Worm (Caenorhabditis elegans): Measurements from ENCODE around the gene C54D10.10.

The C54D10.10 gene

DNA sequence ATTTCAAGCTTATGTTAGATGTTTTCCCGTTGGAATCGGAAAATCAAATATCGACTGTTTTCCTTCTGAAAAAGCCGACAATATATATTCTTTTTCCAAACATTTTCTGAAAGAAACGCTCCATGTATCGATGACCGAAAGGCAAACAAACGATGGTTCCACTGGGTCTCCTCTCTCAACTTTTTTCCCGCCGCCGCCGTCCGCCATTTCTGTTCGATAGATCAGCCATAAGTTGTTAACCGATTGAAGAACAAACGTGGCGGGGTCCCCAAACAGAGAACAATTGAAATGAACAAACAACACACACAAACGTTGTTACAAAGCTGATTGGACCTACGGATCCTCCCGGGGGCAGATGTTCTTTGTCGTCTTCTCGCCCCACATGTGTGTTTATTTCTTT, 16.9 kb upstream of the C54D10.10 start:
- no peak for TF ChIP-seq ztf-1 (GFP tag; conservative IDR thresholded peaks at IDR 0.05)
- no peak for TF ChIP-seq fos-1 (tag; optimal IDR thresholded peaks at IDR 0.05)
- TF ChIP-seq lin-11 (tag; optimal IDR thresholded peaks at IDR 0.05), result no peak
- peak; percentile 45 for TF ChIP-seq sma-9 (GFP tag; optimal IDR thresholded peaks at IDR 0.05)
- no peak for TF ChIP-seq sma-9 (tag; optimal IDR thresholded peaks at IDR 0.05)
- TF ChIP-seq ZK546.5 (tag; optimal IDR thresholded peaks at IDR 0.05), result no peak
- TF ChIP-seq nhr-10 (tag; optimal IDR thresholded peaks at IDR 0.05), result no peak
- no peak for TF ChIP-seq unc-62 (GFP tag; optimal IDR thresholded peaks at IDR 0.05)
- no peak for TF ChIP-seq zag-1 (tag; optimal IDR thresholded peaks at IDR 0.05)
- no peak for TF ChIP-seq nhr-11 (tag; optimal IDR thresholded peaks at IDR 0.05)
- peak; percentile 7 for TF ChIP-seq F13H6.1 (tag; optimal IDR thresholded peaks at IDR 0.05)
- TF ChIP-seq egl-27 (tag; optimal IDR thresholded peaks at IDR 0.05), result no peak
- no peak for TF ChIP-seq lsy-2 (tag; optimal IDR thresholded peaks at IDR 0.05)
- TF ChIP-seq sma-3 (GFP tag; optimal IDR thresholded peaks at IDR 0.05), result no peak
- TF ChIP-seq lin-13 (GFP tag; optimal IDR thresholded peaks at IDR 0.05), result no peak
- no peak for TF ChIP-seq C34F6.9 (tag; optimal IDR thresholded peaks at IDR 0.05)
- no peak for TF ChIP-seq gmeb-1 (tag; optimal IDR thresholded peaks at IDR 0.05)
- TF ChIP-seq nhr-6 (tag; optimal IDR thresholded peaks at IDR 0.05), result no peak
- no peak for TF ChIP-seq unc-39 (tag; optimal IDR thresholded peaks at IDR 0.05)

DNA sequence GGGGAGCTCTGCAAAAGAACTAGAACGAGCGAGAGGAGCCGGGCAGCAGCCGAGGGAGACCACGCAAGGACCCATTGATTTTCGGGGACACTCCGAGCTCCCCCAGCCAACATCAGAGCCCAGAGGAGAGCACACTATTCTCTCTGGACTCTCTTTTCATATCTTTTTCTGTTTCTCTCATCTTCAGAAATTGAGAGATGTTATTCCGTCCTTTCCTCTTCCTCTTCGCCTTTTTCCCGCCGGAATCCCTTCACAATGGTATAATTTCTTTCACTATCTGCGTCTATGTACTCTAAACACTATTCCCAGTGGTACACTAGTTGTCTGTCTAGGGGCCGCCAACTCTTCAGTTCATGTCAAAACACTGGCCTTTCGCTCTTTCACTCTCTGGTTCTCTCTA, 15.6 kb upstream of the C54D10.10 start:
- TF ChIP-seq Y55F3AM.14 (GFP tag; optimal IDR thresholded peaks at IDR 0.05) (peak; percentile 73), mdl-1 (tag; optimal IDR thresholded peaks at IDR 0.05) (peak in 1 of 2 experiments; percentile 67), zag-1 (tag; optimal IDR thresholded peaks at IDR 0.05) (peak; percentile 93), nhr-21 (tag; optimal IDR thresholded peaks at IDR 0.05) (peak; percentile 66), gmeb-1 (tag; optimal IDR thresholded peaks at IDR 0.05) (peak; percentile 55), aly-2 (tag; optimal IDR thresholded peaks at IDR 0.05) (no peak), snpc-4 (tag; optimal IDR thresholded peaks at IDR 0.05) (peak; percentile 32), dmd-4 (tag; optimal IDR thresholded peaks at IDR 0.05) (no peak), sem-4 (tag; optimal IDR thresholded peaks at IDR 0.05) (peak; percentile 80), sma-9 (GFP tag; optimal IDR thresholded peaks at IDR 0.05) (peak; percentile 95), sma-9 (tag; optimal IDR thresholded peaks at IDR 0.05) (peak; percentile 23), R02D3.7 (tag; optimal IDR thresholded peaks at IDR 0.05) (no peak), unc-62 (GFP tag; optimal IDR thresholded peaks at IDR 0.05) (no peak), peb-1 (tag; optimal IDR thresholded peaks at IDR 0.05) (no peak), unc-55 (GFP tag; optimal IDR thresholded peaks at IDR 0.05) (peak; percentile 90), C34F6.9 (tag; optimal IDR thresholded peaks at IDR 0.05) (peak; percentile 96), ama-1 (optimal IDR thresholded peaks at IDR 0.05) (no peak), crh-2 (tag; optimal IDR thresholded peaks at IDR 0.05) (peak; percentile 89), nhr-6 (tag; optimal IDR thresholded peaks at IDR 0.05) (no peak), lin-11 (tag; optimal IDR thresholded peaks at IDR 0.05) (peak; percentile 63), ceh-16 (tag; optimal IDR thresholded peaks at IDR 0.05) (no peak), nhr-25 (tag; optimal IDR thresholded peaks at IDR 0.05) (peak; percentile 63), ztf-4 (tag; optimal IDR thresholded peaks at IDR 0.05) (peak; percentile 59), sma-3 (GFP tag; optimal IDR thresholded peaks at IDR 0.05) (peak; percentile 53), nhr-23 (tag; optimal IDR thresholded peaks at IDR 0.05) (no peak), egl-27 (tag; optimal IDR thresholded peaks at IDR 0.05) (peak; percentile 79), blmp-1 (tag; optimal IDR thresholded peaks at IDR 0.05; ENCODE audit: insufficient read depth) (peak; percentile 26), mab-5 (tag; optimal IDR thresholded peaks at IDR 0.05) (peak; percentile 21), alr-1 (tag; optimal IDR thresholded peaks at IDR 0.05) (no peak), F13H6.1 (tag; optimal IDR thresholded peaks at IDR 0.05) (peak; percentile 96), nhr-129 (tag; optimal IDR thresholded peaks at IDR 0.05) (peak; percentile 86), lin-13 (GFP tag; optimal IDR thresholded peaks at IDR 0.05) (peak; percentile 64), lsy-2 (tag; optimal IDR thresholded peaks at IDR 0.05) (peak; percentile 55 to 84), fos-1 (tag; optimal IDR thresholded peaks at IDR 0.05) (peak; percentile 20)

DNA sequence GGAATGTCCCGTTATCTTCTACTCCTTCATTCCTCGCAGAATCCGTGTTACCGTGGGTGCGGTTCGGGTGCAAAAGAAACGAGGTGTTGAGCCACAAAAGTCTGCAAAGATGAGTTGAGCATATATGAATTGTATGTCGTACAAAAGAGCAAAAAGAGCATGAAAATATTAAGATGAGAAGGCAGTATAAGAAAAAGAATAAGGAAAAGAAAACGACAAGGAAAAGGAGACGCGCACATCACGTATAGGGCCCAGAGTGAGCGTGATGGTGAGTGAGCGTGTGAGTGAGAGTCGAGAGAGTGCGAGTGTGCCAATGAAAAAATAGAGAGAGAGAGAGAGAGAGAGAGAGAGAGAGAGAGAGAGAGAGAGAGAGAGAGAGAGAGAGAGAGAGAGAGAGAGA, 13.1 kb upstream of the C54D10.10 start, which contains the start of gene egl-10:
Gene egl-10 (minus strand): TSS at position 101 of the 400 bp plus-strand sequence.
- no peak for TF ChIP-seq lin-39 (tag; optimal IDR thresholded peaks at IDR 0.05)
- TF ChIP-seq crh-2 (tag; optimal IDR thresholded peaks at IDR 0.05), result no peak
- TF ChIP-seq nhr-129 (tag; optimal IDR thresholded peaks at IDR 0.05), result peak; percentile 14
- TF ChIP-seq elt-1 (tag; optimal IDR thresholded peaks at IDR 0.05), result no peak
- no peak for TF ChIP-seq elt-3 (tag; optimal IDR thresholded peaks at IDR 0.05)
- TF ChIP-seq gmeb-1 (tag; optimal IDR thresholded peaks at IDR 0.05), result no peak
- TF ChIP-seq sma-9 (GFP tag; optimal IDR thresholded peaks at IDR 0.05), result peak; percentile 26
- TF ChIP-seq sma-9 (tag; optimal IDR thresholded peaks at IDR 0.05), result no peak
- TF ChIP-seq lsy-2 (tag; optimal IDR thresholded peaks at IDR 0.05), result peak in 1 of 2 experiments; percentile 8
- no peak for TF ChIP-seq nhr-23 (tag; optimal IDR thresholded peaks at IDR 0.05)
- no peak for TF ChIP-seq fos-1 (tag; optimal IDR thresholded peaks at IDR 0.05)
